Worm (Caenorhabditis elegans) whole organism, L1 larva: ENCODE results near the gene srd-65.

Experiments used
- ama-1 ChIP-seq: fragments of 150-350 bp; optimal IDR thresholded peaks from 2 replicates; lab custom pipeline; 2014
- dpl-1 ChIP-seq, 3 experiments: fragments of 150-350 bp in 2 of 3; sonication (generic microtip) in 1 of 3; optimal IDR thresholded peaks; 2 replicates each; lab custom pipeline; 2014 to 2017; ENCODE audit warnings: missing biosample characterization in 3 of 3, missing genetic modification characterization in 3 of 3, missing genetic modification reagents in 3 of 3
- egl-27 ChIP-seq, 2 experiments: fragments of 150-350 bp in 1 of 2; sonication (generic microtip); optimal IDR thresholded peaks; 3 replicates each; lab custom pipeline; 2017 to 2018; ENCODE audit warnings: missing biosample characterization in 2 of 2, missing genetic modification characterization in 2 of 2, missing genetic modification reagents in 2 of 2
- elt-3 ChIP-seq, 6 experiments: fragments of 150-350 bp in 1 of 6; sonication (generic microtip); optimal IDR thresholded peaks; 2 replicates each; lab custom pipeline; 2017 to 2018; ENCODE audit warnings: missing biosample characterization in 6 of 6, missing genetic modification characterization in 6 of 6, inconsistent platforms in 1 of 6
- jun-1 ChIP-seq: fragments of 150-350 bp; optimal IDR thresholded peaks from 2 replicates; lab custom pipeline; 2014; ENCODE audit warnings: missing biosample characterization, missing genetic modification reagents, missing genetic modification characterization
- lin-13 ChIP-seq: fragments of 150-350 bp; optimal IDR thresholded peaks from 2 replicates; lab custom pipeline; 2014; ENCODE audit warnings: missing biosample characterization, missing genetic modification reagents, missing genetic modification characterization
- lin-35 ChIP-seq, 2 experiments: fragments of 150-350 bp; optimal IDR thresholded peaks; 2 replicates each; lab custom pipeline; 2014; ENCODE audit warnings: missing biosample characterization in 2 of 2, missing genetic modification characterization in 2 of 2, missing genetic modification reagents in 2 of 2
- lin-39 ChIP-seq: fragments of 150-350 bp; optimal IDR thresholded peaks from 2 replicates; lab custom pipeline; 2014; ENCODE audit warnings: missing biosample characterization, missing genetic modification reagents, missing genetic modification characterization
- nhr-19 ChIP-seq: fragments of 200-800 bp; sonication (Bioruptor generic); conservative IDR thresholded peaks from 2 replicates; pipeline ENCODE4 v1.3.6; 2022; ENCODE audit warnings: missing genetic modification characterization, missing compliant biosample characterization
- nhr-28 ChIP-seq: fragments of 150-350 bp; optimal IDR thresholded peaks from 2 replicates; lab custom pipeline; 2014; ENCODE audit warnings: missing biosample characterization, missing genetic modification characterization
- nhr-77 ChIP-seq: fragments of 150-350 bp; optimal IDR thresholded peaks from 2 replicates; lab custom pipeline; 2014; ENCODE audit warnings: missing biosample characterization, missing genetic modification characterization
- zag-1 ChIP-seq: fragments of 150-350 bp; optimal IDR thresholded peaks from 2 replicates; lab custom pipeline; 2014; ENCODE audit warnings: missing biosample characterization, missing genetic modification characterization

DNA sequence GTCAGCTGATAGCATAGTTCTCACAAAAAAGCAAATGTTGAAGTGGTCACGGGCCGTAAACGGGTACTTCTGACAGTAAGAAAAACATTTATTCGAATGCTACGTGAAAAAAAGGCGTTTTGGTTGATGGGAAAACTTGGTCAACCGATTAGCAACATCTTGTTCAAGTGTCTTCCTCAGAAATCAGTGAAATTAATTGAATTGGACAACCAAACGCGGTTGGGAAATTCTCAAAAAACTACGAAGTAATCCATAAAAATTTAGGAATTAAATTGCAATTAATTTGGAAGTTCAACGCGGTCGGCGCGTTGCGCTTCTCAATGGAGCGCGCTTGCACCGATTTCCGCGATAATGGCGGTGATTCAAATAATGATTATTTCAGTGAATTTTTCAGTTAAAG is 35.5 kb upstream of the srd-65 start:
- TF ChIP-seq lin-13 (no peak), zag-1 (tag; lab: Kevin White, UChicago) (no peak), jun-1 (tag; lab: Kevin White, UChicago) (no peak), nhr-77 (tag; lab: Kevin White, UChicago) (no peak), ama-1 (lab: Kevin White, UChicago) (no peak), elt-3 (tag; optimal IDR thresholded peaks at IDR 0.05; lab: Kevin White, UChicago) (no peak), egl-27 (tag; optimal IDR thresholded peaks at IDR 0.05; lab: Kevin White, UChicago) (no peak), lin-39 (no peak), nhr-28 (tag; lab: Kevin White, UChicago) (no peak), lin-35 (GFP tag; optimal IDR thresholded peaks at IDR 0.05; lab: Kevin White, UChicago) (no peak), dpl-1 (GFP tag; optimal IDR thresholded peaks at IDR 0.05; lab: Kevin White, UChicago) (no peak), nhr-19 (GFP tag; lab: Robert Waterston, UW) (no peak)
